Fruit fly (Drosophila melanogaster) whole organism: ENCODE data around the gene CG13793.

Source experiments
- EcR ChIP-seq, 2 experiments: fragments of >200 bp; optimal IDR thresholded peaks; 2 replicates each; lab custom pipeline; 2017; ENCODE audit warnings: missing biosample characterization in 2 of 2, missing genetic modification characterization in 2 of 2, missing genetic modification reagents in 2 of 2
- psq ChIP-seq: fragments of >200 bp; optimal IDR thresholded peaks from 2 replicates; lab custom pipeline; 2017

DNA sequence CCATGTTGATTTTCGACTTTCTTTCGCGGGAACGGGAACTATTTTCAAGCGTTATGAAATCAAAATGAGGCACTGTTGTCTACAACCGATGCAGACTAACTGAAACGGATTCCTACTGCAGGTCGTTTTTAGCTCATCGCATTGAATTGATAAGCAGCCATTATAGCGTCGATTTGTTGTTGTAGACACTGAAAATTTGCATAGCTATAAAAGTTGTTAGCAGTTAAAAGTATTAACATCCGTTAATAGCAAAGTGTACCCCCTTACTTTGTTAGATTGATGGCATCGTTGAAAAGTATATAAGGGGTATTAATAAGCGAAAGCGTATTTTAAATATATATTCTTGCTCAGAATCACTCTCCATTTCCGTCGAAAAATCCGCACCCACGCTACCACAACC is at the start of gene CG13793:
- no peak for TF ChIP-seq EcR (GFP tag; optimal IDR thresholded peaks at IDR 0.05; lab: Kevin White, UChicago)
- no peak for TF ChIP-seq psq (lab: Kevin White, UChicago)
